Fruit fly (Drosophila melanogaster) Kc167 (cell line): ENCODE data around the gene GatB.

Experiments used
- Myc ChIP-seq: fragments of >200 bp; optimal IDR thresholded peaks from 2 replicates; lab custom pipeline; 2017; ENCODE audit warnings: missing external identifiers
- Sin3A ChIP-seq: fragments of >200 bp; optimal IDR thresholded peaks from 2 replicates; lab custom pipeline; 2018; ENCODE audit warnings: missing external identifiers
- h ChIP-seq: fragments of >200 bp; optimal IDR thresholded peaks from 3 replicates; lab custom pipeline; 2018; ENCODE audit warnings: missing external identifiers
- insv ChIP-seq: fragments of >200 bp; optimal IDR thresholded peaks from 3 replicates; lab custom pipeline; 2018; ENCODE audit warnings: missing external identifiers
- psq ChIP-seq: fragments of >200 bp; optimal IDR thresholded peaks from 2 replicates; lab custom pipeline; 2017; ENCODE audit warnings: missing external identifiers
- ttk ChIP-seq: sonication (Bioruptor generic); optimal IDR thresholded peaks from 2 replicates; lab custom pipeline; 2017; ENCODE audit warnings: missing external identifiers

GatB gene

dm6 chr3R:24099039-24100026 is 30.7 kb downstream of the GatB start:
- TF ChIP-seq insv (lab: Kevin White, UChicago) (no peak), psq (lab: Kevin White, UChicago) (no peak), Myc (lab: Kevin White, UChicago) (no peak), h (lab: Kevin White, UChicago) (no peak), ttk (lab: Kevin White, UChicago) (no peak), Sin3A (lab: Kevin White, UChicago) (no peak)

DNA sequence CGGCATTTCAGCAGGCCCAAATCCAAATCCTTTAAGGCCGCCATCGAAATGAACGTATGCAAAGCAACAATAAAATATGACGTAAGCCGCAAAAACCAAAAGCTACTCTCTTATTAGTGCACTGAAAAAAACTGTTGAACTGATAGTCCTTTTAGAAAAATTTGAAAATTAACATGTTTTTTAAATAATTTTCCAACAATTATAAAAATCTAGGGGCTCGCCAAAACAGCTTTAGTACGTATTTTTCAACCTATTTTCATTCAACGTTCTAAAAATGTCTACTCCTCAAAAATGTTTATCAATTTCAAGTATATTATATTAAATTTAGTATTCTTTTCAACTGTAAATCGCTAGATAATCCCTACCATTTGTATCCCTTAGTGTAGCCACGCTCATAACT is 36.6 kb downstream of the GatB start:
- no peak for TF ChIP-seq Sin3A (lab: Kevin White, UChicago)
- no peak for TF ChIP-seq ttk (lab: Kevin White, UChicago)
- no peak for TF ChIP-seq psq (lab: Kevin White, UChicago)
- no peak for TF ChIP-seq h (lab: Kevin White, UChicago)
- no peak for TF ChIP-seq Myc (lab: Kevin White, UChicago)
- no peak for TF ChIP-seq insv (lab: Kevin White, UChicago)

DNA sequence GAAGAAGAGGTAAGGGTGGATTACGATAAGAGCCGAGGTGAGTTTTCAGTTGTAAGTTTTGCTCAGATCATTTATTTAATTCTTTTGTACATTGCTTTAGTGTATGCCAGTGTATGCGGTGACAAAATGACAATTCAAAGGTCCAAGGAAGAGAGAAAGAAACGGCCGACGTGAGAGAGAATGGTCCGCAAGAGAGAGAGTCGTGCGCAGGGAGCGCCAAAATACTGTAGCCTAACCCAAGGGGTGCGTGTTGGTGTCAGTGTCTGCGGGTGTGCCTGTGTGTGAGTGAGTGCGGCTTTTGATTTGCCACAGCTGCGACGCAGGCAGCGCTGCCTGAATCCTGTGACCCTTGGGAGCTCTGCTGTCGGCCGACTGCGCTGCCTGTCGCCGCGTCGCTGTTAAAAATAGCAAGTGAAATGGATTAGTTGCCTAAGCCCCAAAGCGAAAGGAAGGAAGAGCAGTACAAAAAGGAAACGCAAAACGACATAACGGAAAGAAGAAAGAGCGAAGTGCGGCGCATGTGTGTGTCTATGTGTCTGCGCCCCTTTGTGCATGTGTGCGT is 37.4 kb downstream of the GatB start:
- TF ChIP-seq psq (lab: Kevin White, UChicago), result no peak
- no peak for TF ChIP-seq insv (lab: Kevin White, UChicago)
- TF ChIP-seq ttk (lab: Kevin White, UChicago), result no peak
- no peak for TF ChIP-seq Sin3A (lab: Kevin White, UChicago)
- no peak for TF ChIP-seq Myc (lab: Kevin White, UChicago)
- TF ChIP-seq h (lab: Kevin White, UChicago), result no peak

DNA sequence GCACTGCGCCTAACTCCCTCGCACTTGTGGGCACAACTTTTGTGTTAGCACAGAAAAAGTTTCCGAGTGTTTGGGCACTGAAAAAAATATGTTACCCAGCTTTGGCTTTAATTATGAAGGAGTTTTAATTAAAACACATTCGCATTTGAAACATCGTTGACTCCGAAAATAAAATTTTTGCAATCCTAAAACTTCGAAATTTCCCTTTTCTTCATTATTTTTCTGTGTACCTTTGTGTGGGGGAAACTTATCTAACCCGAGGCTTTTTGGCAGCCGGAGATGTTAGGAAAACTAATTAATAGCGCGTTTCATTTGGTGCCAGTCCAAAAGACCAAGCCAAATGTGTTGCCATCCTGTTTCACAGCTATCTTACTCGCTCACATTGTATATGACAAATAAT is 38.4 kb downstream of the GatB start:
- TF ChIP-seq ttk (lab: Kevin White, UChicago), result no peak
- no peak for TF ChIP-seq h (lab: Kevin White, UChicago)
- no peak for TF ChIP-seq Myc (lab: Kevin White, UChicago)
- TF ChIP-seq insv (lab: Kevin White, UChicago), result no peak

- no peak for TF ChIP-seq psq (lab: Kevin White, UChicago)
- no peak for TF ChIP-seq h (lab: Kevin White, UChicago)
- no peak for TF ChIP-seq Sin3A (lab: Kevin White, UChicago)
- TF ChIP-seq Myc (lab: Kevin White, UChicago), result no peak
- TF ChIP-seq insv (lab: Kevin White, UChicago), result no peak
- TF ChIP-seq ttk (lab: Kevin White, UChicago), result no peak
These were observed 39.9 kb downstream of the GatB start for dm6 chr3R:24090143-24090542.

DNA sequence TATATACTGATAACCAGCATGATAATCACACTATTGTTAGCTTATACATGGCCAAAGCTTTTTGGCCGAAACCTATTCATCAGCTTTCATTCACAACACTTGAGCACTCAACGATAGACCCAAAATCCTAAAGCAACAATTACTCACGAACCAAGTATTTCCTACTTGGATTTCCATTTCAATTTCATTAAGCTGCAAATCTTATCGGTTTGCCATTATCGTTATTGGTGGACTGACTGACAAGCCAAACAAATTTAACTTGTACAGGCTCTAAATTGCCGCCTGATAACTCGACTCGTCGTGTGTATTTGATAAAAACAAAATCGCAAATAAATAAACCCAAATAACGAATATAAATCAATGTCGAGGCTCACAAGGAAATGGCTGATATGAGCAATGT is 45.1 kb downstream of the GatB start:
- TF ChIP-seq insv (lab: Kevin White, UChicago) (no peak), ttk (lab: Kevin White, UChicago) (no peak), Sin3A (lab: Kevin White, UChicago) (no peak), Myc (lab: Kevin White, UChicago) (no peak), psq (lab: Kevin White, UChicago) (no peak), h (lab: Kevin White, UChicago) (no peak)

DNA sequence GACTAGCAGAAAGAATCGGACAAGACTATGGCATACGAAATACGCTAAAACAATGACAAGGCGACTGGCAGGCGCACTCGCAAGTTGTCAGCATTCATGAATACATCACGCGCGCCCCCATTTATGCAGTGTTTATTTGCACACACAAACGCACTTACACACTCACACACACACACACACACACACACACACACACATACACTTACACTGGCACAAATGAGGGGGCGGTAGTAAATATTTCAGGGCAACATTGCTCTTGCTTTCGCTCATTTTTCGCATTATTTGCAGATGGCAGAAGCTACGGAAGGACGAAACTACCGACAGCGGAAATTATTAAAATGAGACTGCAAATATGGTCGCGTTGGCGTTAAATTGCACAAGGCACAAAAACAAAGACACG is 50.4 kb downstream of the GatB start:
- no peak for TF ChIP-seq Myc (lab: Kevin White, UChicago)
- TF ChIP-seq Sin3A (lab: Kevin White, UChicago), result no peak
- TF ChIP-seq insv (lab: Kevin White, UChicago), result no peak
- TF ChIP-seq h (lab: Kevin White, UChicago), result no peak
- TF ChIP-seq psq (lab: Kevin White, UChicago), result no peak
- TF ChIP-seq ttk (lab: Kevin White, UChicago), result no peak

DNA sequence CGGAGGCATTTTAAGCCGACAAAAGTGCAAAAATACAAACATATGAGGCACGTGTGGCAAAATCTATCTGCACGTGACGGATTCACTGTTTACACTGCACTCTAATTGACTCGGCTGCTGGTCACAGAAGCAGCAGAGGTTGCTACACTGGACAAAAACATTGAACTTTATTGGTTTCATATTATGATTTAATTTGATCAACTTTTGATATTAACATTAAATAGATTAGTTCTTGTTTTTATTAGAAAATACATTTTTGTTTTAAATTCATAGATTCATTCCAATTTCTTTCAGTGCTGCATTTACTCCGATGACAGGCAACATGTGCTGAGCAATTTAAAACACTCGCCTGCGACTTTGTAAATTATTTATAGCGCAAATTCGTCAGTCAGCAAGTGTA is 50.9 kb downstream of the GatB start:
- TF ChIP-seq psq (lab: Kevin White, UChicago) (no peak), insv (lab: Kevin White, UChicago) (no peak), h (lab: Kevin White, UChicago) (no peak), Myc (lab: Kevin White, UChicago) (no peak), ttk (lab: Kevin White, UChicago) (no peak), Sin3A (lab: Kevin White, UChicago) (no peak)
